Worm (Caenorhabditis elegans): ENCODE results near the gene F56A11.4.

- TF ChIP-seq egl-27 (tag; optimal IDR thresholded peaks at IDR 0.05): no peak
- no peak for TF ChIP-seq lin-39 (tag; optimal IDR thresholded peaks at IDR 0.05)
- TF ChIP-seq nhr-77 (tag; optimal IDR thresholded peaks at IDR 0.05): no peak
- TF ChIP-seq nhr-23 (tag; optimal IDR thresholded peaks at IDR 0.05): no peak
- TF ChIP-seq ztf-1 (GFP tag; conservative IDR thresholded peaks at IDR 0.05): no peak
Observed at ce11 chrIV:545852-546251, 2.2 kb upstream of the F56A11.4 start.

Measured in whole organism, L2 larva.